Worm (Caenorhabditis elegans) whole organism, midembryonic: ENCODE data around the gene Y32B12B.2.

Source experiments
- flt-1 ChIP-seq: fragments of 200-800 bp; sonication (Bioruptor generic); IDR thresholded peaks from 2 replicates; pipeline ENCODE4 v1.3.6; 2022; ENCODE audit warnings: missing genetic modification characterization, missing compliant biosample characterization
- med-1 ChIP-seq: sonication (generic microtip); optimal IDR thresholded peaks from 2 replicates; lab custom pipeline; 2017; ENCODE audit warnings: missing genetic modification characterization, mild to moderate bottlenecking, missing compliant biosample characterization, antibody characterized with exemption, missing genetic modification reagents; ENCODE audit not compliant: insufficient read depth
- ref-1 ChIP-seq: fragments of 200-800 bp; sonication (Bioruptor generic); conservative IDR thresholded peaks from 2 replicates; pipeline ENCODE4 v1.3.6; 2022; ENCODE audit warnings: missing genetic modification reagents, missing genetic modification characterization, missing compliant biosample characterization
- tab-1 ChIP-seq: fragments of 200-800 bp; sonication (Bioruptor generic); IDR thresholded peaks from 2 replicates; pipeline ENCODE4 v1.3.6; 2022; ENCODE audit warnings: missing genetic modification characterization, missing compliant biosample characterization
- ztf-23 ChIP-seq: fragments of 200-800 bp; sonication (Bioruptor generic); IDR thresholded peaks from 2 replicates; pipeline ENCODE4 v1.3.6; 2022; ENCODE audit warnings: missing genetic modification reagents, missing genetic modification characterization, missing compliant biosample characterization

ce11 chrV:16592947-16593791 lies 55.0 kb downstream of the Y32B12B.2 start:
- TF ChIP-seq med-1 (no peak), ref-1 (no peak), flt-1 (GFP tag; lab: Robert Waterston, UW) (no peak), ztf-23 (GFP tag; lab: Robert Waterston, UW) (no peak), tab-1 (GFP tag; lab: Robert Waterston, UW) (no peak)
